Worm (Caenorhabditis elegans): ENCODE data around the gene sri-20.

sri-20 gene

DNA sequence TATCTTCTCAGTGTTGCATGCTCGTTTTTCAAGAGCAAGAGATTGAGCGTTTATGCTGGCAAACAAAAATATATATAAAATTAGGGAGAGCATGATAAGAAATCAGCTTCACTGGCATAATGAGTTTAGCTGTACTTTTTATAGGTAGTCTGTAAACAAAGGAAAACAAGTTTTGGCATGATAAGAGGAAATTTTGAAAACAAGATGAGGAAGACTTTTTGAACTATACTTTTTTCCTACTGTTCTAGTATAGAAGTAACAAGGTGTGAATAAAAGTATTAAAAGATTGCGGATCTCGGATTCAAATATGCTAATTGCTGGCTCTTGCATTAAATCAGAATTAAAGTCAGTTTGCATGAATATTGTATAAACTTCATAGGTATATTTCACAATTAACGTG lies 50.6 kb downstream of the sri-20 start, which contains the start of gene F15H10.5:
Gene F15H10.5, minus strand, starts transcription at position 101 of the 400 bp plus-strand sequence.
- TF ChIP-seq daf-12 (tag; optimal IDR thresholded peaks at IDR 0.05) (no peak), eor-1 (tag; optimal IDR thresholded peaks at IDR 0.05) (no peak), pqm-1 (tag; optimal IDR thresholded peaks at IDR 0.05) (no peak)

Measured in whole organism, L3 larva.